Worm (Caenorhabditis elegans) whole organism, mixed stage, embryonic: ENCODE results near the gene C15B12.9.

Experiments
- blmp-1 ChIP-seq: fragments of 150-350 bp; optimal IDR thresholded peaks from 2 replicates; lab custom pipeline; 2014; ENCODE audit warnings: missing biosample characterization, missing genetic modification characterization
- ceh-39 ChIP-seq: fragments of 150-350 bp; optimal IDR thresholded peaks from 2 replicates; lab custom pipeline; 2014; ENCODE audit warnings: missing biosample characterization, missing genetic modification characterization
- ceh-43 ChIP-seq: fragments of 200-800 bp; sonication (Bioruptor generic); optimal IDR thresholded peaks from 2 replicates; lab custom pipeline; 2018; ENCODE audit warnings: mild to moderate bottlenecking, missing genetic modification characterization, moderate library complexity, missing compliant biosample characterization
- ceh-83 ChIP-seq: fragments of 200-800 bp; sonication (Bioruptor generic); optimal IDR thresholded peaks from 2 replicates; lab custom pipeline; 2018; ENCODE audit warnings: mild to moderate bottlenecking, missing genetic modification characterization, missing compliant biosample characterization
- ces-1 ChIP-seq: fragments of 150-350 bp; optimal IDR thresholded peaks from 2 replicates; lab custom pipeline; 2014; ENCODE audit warnings: missing biosample characterization, missing genetic modification reagents, missing genetic modification characterization
- cnd-1 ChIP-seq: fragments of 200-800 bp; sonication (Bioruptor generic); optimal IDR thresholded peaks from 2 replicates; lab custom pipeline; 2018; ENCODE audit warnings: mild to moderate bottlenecking, missing genetic modification characterization, missing compliant biosample characterization
- drap-1 ChIP-seq: fragments of 200-800 bp; sonication (Bioruptor generic); optimal IDR thresholded peaks from 3 replicates; lab custom pipeline; 2018; ENCODE audit warnings: mild to moderate bottlenecking, missing genetic modification characterization, missing compliant biosample characterization
- elt-1 ChIP-seq: sonication (generic microtip); optimal IDR thresholded peaks from 2 replicates; lab custom pipeline; 2017; ENCODE audit warnings: missing genetic modification characterization, mild to moderate bottlenecking, missing compliant biosample characterization, antibody characterized with exemption, moderate library complexity, borderline replicate concordance; ENCODE audit not compliant: insufficient read depth
- flh-1 ChIP-seq: fragments of 200-800 bp; sonication (Bioruptor generic); optimal IDR thresholded peaks from 2 replicates; lab custom pipeline; 2018; ENCODE audit warnings: mild to moderate bottlenecking, missing genetic modification characterization, moderate library complexity, missing compliant biosample characterization
- ham-2 ChIP-seq: fragments of 200-800 bp; sonication (Bioruptor generic); optimal IDR thresholded peaks from 2 replicates; lab custom pipeline; 2018; ENCODE audit warnings: mild to moderate bottlenecking, missing genetic modification characterization, missing compliant biosample characterization
- hlh-1 ChIP-seq: fragments of 150-350 bp; optimal IDR thresholded peaks from 2 replicates; lab custom pipeline; 2014; ENCODE audit warnings: missing biosample characterization, missing genetic modification reagents, missing genetic modification characterization
- lin-32 ChIP-seq: fragments of 200-800 bp; sonication (Bioruptor generic); optimal IDR thresholded peaks from 2 replicates; lab custom pipeline; 2018; ENCODE audit warnings: mild to moderate bottlenecking, missing genetic modification characterization, missing compliant biosample characterization
- lsy-2 ChIP-seq: fragments of 150-350 bp; optimal IDR thresholded peaks from 2 replicates; lab custom pipeline; 2014; ENCODE audit warnings: missing biosample characterization, missing genetic modification characterization
- mab-5 ChIP-seq: fragments of 150-350 bp; optimal IDR thresholded peaks from 2 replicates; lab custom pipeline; 2014; ENCODE audit warnings: missing biosample characterization, missing genetic modification characterization
- mep-1 ChIP-seq: fragments of 150-350 bp; optimal IDR thresholded peaks from 2 replicates; lab custom pipeline; 2017; ENCODE audit warnings: missing biosample characterization, missing genetic modification reagents, missing genetic modification characterization, inconsistent platforms
- nhr-12 ChIP-seq: fragments of 150-350 bp; optimal IDR thresholded peaks from 2 replicates; lab custom pipeline; 2014; ENCODE audit warnings: missing biosample characterization, missing genetic modification characterization
- nhr-2 ChIP-seq: fragments of 150-350 bp; optimal IDR thresholded peaks from 2 replicates; lab custom pipeline; 2014; ENCODE audit warnings: missing biosample characterization, missing genetic modification characterization
- nhr-237 ChIP-seq: fragments of 150-350 bp; optimal IDR thresholded peaks from 2 replicates; lab custom pipeline; 2014; ENCODE audit warnings: missing biosample characterization, missing genetic modification characterization
- nhr-28 ChIP-seq: fragments of 150-350 bp; optimal IDR thresholded peaks from 2 replicates; lab custom pipeline; 2014; ENCODE audit warnings: missing biosample characterization, missing genetic modification characterization
- nhr-76 ChIP-seq: sonication (generic microtip); optimal IDR thresholded peaks from 2 replicates; lab custom pipeline; 2017; ENCODE audit warnings: missing biosample characterization, missing genetic modification characterization
- pha-4 ChIP-seq: fragments of 150-350 bp; optimal IDR thresholded peaks from 2 replicates; lab custom pipeline; 2018; ENCODE audit warnings: missing biosample characterization, missing genetic modification reagents, missing genetic modification characterization
- sem-2 ChIP-seq: fragments of 200-800 bp; sonication (Bioruptor generic); optimal IDR thresholded peaks from 2 replicates; lab custom pipeline; 2018; ENCODE audit warnings: mild to moderate bottlenecking, missing genetic modification characterization, missing compliant biosample characterization
- tbx-8 ChIP-seq: fragments of 200-800 bp; sonication (Bioruptor generic); optimal IDR thresholded peaks from 2 replicates; lab custom pipeline; 2018; ENCODE audit warnings: mild to moderate bottlenecking, missing genetic modification characterization, moderate library complexity, missing compliant biosample characterization
- unc-120 ChIP-seq: sonication (generic microtip); optimal IDR thresholded peaks from 2 replicates; lab custom pipeline; 2017; ENCODE audit warnings: missing genetic modification characterization, missing compliant biosample characterization; ENCODE audit not compliant: poor library complexity, severe bottlenecking
- unc-39 ChIP-seq: fragments of 150-350 bp; optimal IDR thresholded peaks from 2 replicates; lab custom pipeline; 2014; ENCODE audit warnings: missing biosample characterization, missing genetic modification characterization
- unc-62 ChIP-seq: fragments of 150-350 bp; optimal IDR thresholded peaks from 2 replicates; lab custom pipeline; 2014; ENCODE audit warnings: missing biosample characterization, missing genetic modification reagents, missing genetic modification characterization
- zip-8 ChIP-seq: fragments of 150-350 bp; optimal IDR thresholded peaks from 2 replicates; lab custom pipeline; 2014; ENCODE audit warnings: missing biosample characterization, missing genetic modification characterization
- ztf-11 ChIP-seq: fragments of 150-350 bp; optimal IDR thresholded peaks from 2 replicates; lab custom pipeline; 2014; ENCODE audit warnings: missing biosample characterization, missing genetic modification characterization

Gene C15B12.9

ce11 chrX:6458467-6458866, 10.1 kb upstream of the C15B12.9 start:
- TF ChIP-seq nhr-237 (tag; lab: Kevin White, UChicago) (no peak), sem-2 (no peak), lsy-2 (no peak), tbx-8 (no peak), nhr-28 (no peak), ztf-11 (tag; lab: Kevin White, UChicago) (no peak), mep-1 (no peak), mab-5 (tag; lab: Kevin White, UChicago) (no peak)
- TF ChIP-seq, all 35 proteins: peak for 0

- TF ChIP-seq ces-1 (no peak), sem-2 (no peak), nhr-237 (tag; lab: Kevin White, UChicago) (no peak), hlh-1 (tag; lab: Kevin White, UChicago) (no peak), zip-8 (tag; lab: Kevin White, UChicago) (no peak), ceh-39 (tag; lab: Kevin White, UChicago) (no peak)
Observed at ce11 chrX:6460123-6460522, 8.5 kb upstream of the C15B12.9 start.

- TF ChIP-seq zip-8 (tag; lab: Kevin White, UChicago) (no peak), unc-62 (GFP tag; lab: Kevin White, UChicago) (no peak)
Observed at ce11 chrX:6461729-6462128, 6.9 kb upstream of the C15B12.9 start, which contains the start of gene K04E7.1. K04E7.1 (plus strand) TSS chrX:6462029.

- TF ChIP-seq nhr-12 = no peak
- no peak for TF ChIP-seq ceh-39 (tag; lab: Kevin White, UChicago)
- no peak for TF ChIP-seq hlh-1 (tag; lab: Kevin White, UChicago)
Observed at ce11 chrX:6462479-6462878, 6.1 kb upstream of the C15B12.9 start.

- TF ChIP-seq elt-1 (tag; lab: Kevin White, UChicago) (no peak), unc-39 (tag; lab: Kevin White, UChicago) (no peak), unc-120 (tag; lab: Kevin White, UChicago) (no peak), mab-5 (tag; lab: Kevin White, UChicago) (no peak), cnd-1 (tag; lab: Kevin White, UChicago) (no peak), hlh-1 (tag; lab: Kevin White, UChicago) (no peak), tbx-8 (no peak), drap-1 (GFP tag; lab: Kevin White, UChicago) (no peak), ceh-43 (no peak), flh-1 (GFP tag; lab: Kevin White, UChicago) (no peak), lin-32 (GFP tag; lab: Kevin White, UChicago) (no peak), ham-2 (GFP tag; lab: Kevin White, UChicago) (no peak), ceh-39 (tag; lab: Kevin White, UChicago) (no peak), nhr-2 (tag; lab: Kevin White, UChicago) (no peak), blmp-1 (tag; lab: Kevin White, UChicago) (no peak)
Observed at ce11 chrX:6462995-6463462, 5.6 kb upstream of the C15B12.9 start, which contains the start of gene C15B12.2. C15B12.2 (plus strand) TSS chrX:6463412.

ce11 chrX:6467462-6467861, 1.1 kb upstream of the C15B12.9 start, which contains the start of gene C15B12.3:
C15B12.3 (minus strand) TSS chrX:6467562.
- TF ChIP-seq nhr-76 (tag; lab: Kevin White, UChicago) (no peak), mab-5 (tag; lab: Kevin White, UChicago) (no peak), hlh-1 (tag; lab: Kevin White, UChicago) (no peak), blmp-1 (tag; lab: Kevin White, UChicago) (no peak), ces-1 (no peak), unc-120 (tag; lab: Kevin White, UChicago) (no peak)

ce11 chrX:6473698-6474314, 5.2 kb downstream of the C15B12.9 start, which contains the start of the genes C15B12.4 and C15B12.8:
C15B12.4 (minus strand) TSS chrX:6473748.
C15B12.8 (plus strand) TSS chrX:6474264.
- TF ChIP-seq nhr-2 (tag; lab: Kevin White, UChicago) (no peak), nhr-76 (tag; lab: Kevin White, UChicago) (no peak), ceh-83 (no peak), pha-4 (tag; lab: Kevin White, UChicago) (no peak)
